Fruit fly (Drosophila melanogaster) whole organism, adult: ENCODE measurements around the gene ND-B8.

Experiments
- CG12768 ChIP-seq: fragments of 200-800 bp; sonication (Bioruptor generic); optimal IDR thresholded peaks from 2 replicates; lab custom pipeline; 2017; ENCODE audit warnings: missing biosample characterization, missing genetic modification characterization, mild to moderate bottlenecking, moderate library complexity, missing genetic modification reagents
- CG1620 ChIP-seq: fragments of 200-800 bp; sonication (Bioruptor generic); optimal IDR thresholded peaks from 2 replicates; lab custom pipeline; 2016; ENCODE audit warnings: missing biosample characterization, missing genetic modification characterization
- CG7045 ChIP-seq: fragments of 200-800 bp; sonication (Bioruptor generic); optimal IDR thresholded peaks from 2 replicates; lab custom pipeline; 2017; ENCODE audit warnings: missing biosample characterization, mild to moderate bottlenecking, missing genetic modification characterization
- CG7101 ChIP-seq: fragments of 200-800 bp; sonication (Bioruptor generic); optimal IDR thresholded peaks from 2 replicates; lab custom pipeline; 2018; ENCODE audit warnings: missing biosample characterization, mild to moderate bottlenecking, missing genetic modification characterization, moderate library complexity
- Mnt ChIP-seq: fragments of 200-800 bp; sonication (Bioruptor generic); optimal IDR thresholded peaks from 2 replicates; lab custom pipeline; 2016; ENCODE audit warnings: missing biosample characterization, mild to moderate bottlenecking, missing genetic modification characterization
- ovo ChIP-seq: fragments of 200-800 bp; sonication (Bioruptor generic); optimal IDR thresholded peaks from 2 replicates; lab custom pipeline; 2016; ENCODE audit warnings: missing biosample characterization, missing genetic modification characterization
- toe ChIP-seq: fragments of 200-800 bp; sonication (Bioruptor generic); optimal IDR thresholded peaks from 2 replicates; lab custom pipeline; 2016; ENCODE audit warnings: missing biosample characterization, missing genetic modification characterization

Gene ND-B8

DNA sequence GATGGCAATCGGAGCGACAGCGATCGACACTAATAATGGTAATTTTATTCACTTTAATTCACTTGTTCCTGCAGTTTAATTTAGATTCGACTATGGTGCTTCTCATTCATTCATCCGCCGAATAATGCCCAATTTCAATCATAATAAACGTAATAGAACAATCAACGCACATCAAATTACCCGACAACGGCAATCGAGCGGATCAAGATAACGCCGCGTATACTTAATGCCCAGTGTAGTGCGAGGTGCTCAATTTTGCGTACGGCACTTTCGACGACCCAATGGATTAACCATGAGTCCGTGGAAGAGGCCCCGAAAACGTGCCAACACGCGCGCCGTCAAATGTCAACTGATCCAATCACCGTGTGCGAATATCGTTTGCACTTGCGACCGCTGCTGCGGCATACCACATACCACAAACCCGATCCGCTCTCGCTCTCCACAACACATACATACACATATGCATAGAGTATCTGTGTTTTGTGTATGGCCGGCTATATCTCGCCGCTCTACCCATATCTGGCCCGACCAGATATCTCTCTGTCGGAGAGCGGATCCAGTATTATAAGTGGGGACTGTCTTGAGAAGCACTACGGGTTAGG lies 22.3 kb downstream of the ND-B8 start, which contains the start of gene ine:
TSS of gene ine (minus strand) at position 351 of the 602 bp plus-strand sequence.
- TF ChIP-seq Mnt (GFP tag; lab: Kevin White, UChicago) (peak; percentile 1), CG7045 (GFP tag; lab: Kevin White, UChicago) (no peak)

DNA sequence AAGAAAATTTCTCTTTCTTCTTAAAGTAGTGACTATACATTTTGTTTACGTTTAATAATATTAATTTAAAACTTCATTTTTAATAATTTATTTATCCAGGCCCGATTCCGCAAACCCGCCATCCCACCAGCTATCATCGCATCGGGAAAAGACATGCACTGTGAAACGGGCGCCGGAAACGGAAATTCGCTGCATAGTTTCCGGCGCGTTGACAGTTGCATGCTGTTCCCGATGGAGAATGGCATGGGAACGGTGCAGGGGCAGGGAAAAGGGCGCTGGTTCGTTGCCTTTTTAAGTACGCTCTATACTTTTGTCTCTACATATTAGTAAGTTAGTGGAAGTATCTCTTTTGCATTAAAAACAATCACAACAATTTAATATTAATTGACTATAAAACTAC lies 23.6 kb downstream of the ND-B8 start:
- no peak for TF ChIP-seq toe (GFP tag; lab: Kevin White, UChicago)
- no peak for TF ChIP-seq CG7045 (GFP tag; lab: Kevin White, UChicago)
- no peak for TF ChIP-seq ovo (GFP tag; lab: Kevin White, UChicago)
- TF ChIP-seq CG7101 (tag; lab: Kevin White, UChicago): no peak
- no peak for TF ChIP-seq CG1620 (GFP tag; lab: Kevin White, UChicago)
- no peak for TF ChIP-seq CG12768 (GFP tag; lab: Kevin White, UChicago)
